Worm (Caenorhabditis elegans) whole organism, early embryonic: ENCODE measurements around the gene B0365.9.

Source experiments
- B0310.2 ChIP-seq: sonication (generic microtip); optimal IDR thresholded peaks from 2 replicates; lab custom pipeline; 2016; ENCODE audit warnings: mild to moderate bottlenecking, missing genetic modification characterization, missing compliant biosample characterization
- F13C5.2 ChIP-seq: sonication (generic microtip); optimal IDR thresholded peaks from 2 replicates; lab custom pipeline; 2017; ENCODE audit warnings: mild to moderate bottlenecking, missing genetic modification characterization, inconsistent platforms, missing compliant biosample characterization
- aly-1 ChIP-seq: sonication (generic microtip); optimal IDR thresholded peaks from 2 replicates; lab custom pipeline; 2016; ENCODE audit warnings: missing genetic modification characterization, missing compliant biosample characterization
- ama-1 ChIP-seq: fragments of 150-350 bp; optimal IDR thresholded peaks from 2 replicates; lab custom pipeline; 2014
- ceh-13 ChIP-seq: fragments of 200-800 bp; sonication (Bioruptor generic); optimal IDR thresholded peaks from 2 replicates; lab custom pipeline; 2018; ENCODE audit warnings: mild to moderate bottlenecking, missing genetic modification characterization, missing compliant biosample characterization
- ceh-36 ChIP-seq: sonication (generic microtip); optimal IDR thresholded peaks from 2 replicates; lab custom pipeline; 2016; ENCODE audit warnings: missing genetic modification characterization, inconsistent platforms, missing compliant biosample characterization
- ets-7 ChIP-seq: sonication (generic microtip); optimal IDR thresholded peaks from 2 replicates; lab custom pipeline; 2016; ENCODE audit warnings: missing genotype, missing genetic modification characterization, missing compliant biosample characterization
- flt-1 ChIP-seq: fragments of 200-800 bp; sonication (Bioruptor generic); IDR thresholded peaks from 2 replicates; pipeline ENCODE4 v1.3.6; 2022; ENCODE audit warnings: missing genetic modification characterization, missing compliant biosample characterization
- hmbx-1 ChIP-seq: sonication (generic microtip); optimal IDR thresholded peaks from 2 replicates; lab custom pipeline; 2016; ENCODE audit warnings: mild to moderate bottlenecking, missing genetic modification characterization, missing compliant biosample characterization
- hmg-4 ChIP-seq: fragments of 200-800 bp; sonication (Bioruptor generic); optimal IDR thresholded peaks from 2 replicates; lab custom pipeline; 2018; ENCODE audit warnings: mild to moderate bottlenecking, missing genetic modification characterization, missing compliant biosample characterization
- hnd-1 ChIP-seq: sonication (generic microtip); optimal IDR thresholded peaks from 2 replicates; lab custom pipeline; 2016; ENCODE audit warnings: missing genetic modification characterization, missing compliant biosample characterization
- pes-1 ChIP-seq: fragments of 200-800 bp; sonication (Bioruptor generic); IDR thresholded peaks from 2 replicates; pipeline ENCODE4 v1.3.6; 2022; ENCODE audit warnings: missing genetic modification reagents, missing genetic modification characterization, missing compliant biosample characterization
- scrt-1 ChIP-seq: fragments of 200-800 bp; sonication (Bioruptor generic); IDR thresholded peaks from 2 replicates; pipeline ENCODE4 v1.3.6; 2022; ENCODE audit warnings: missing genetic modification characterization, missing compliant biosample characterization
- sea-1 ChIP-seq: fragments of 200-800 bp; sonication (Bioruptor generic); conservative IDR thresholded peaks from 2 replicates; pipeline ENCODE4 v1.3.6; 2022; ENCODE audit warnings: missing genetic modification characterization, missing compliant biosample characterization
- tbx-11 ChIP-seq: fragments of 200-800 bp; sonication (Bioruptor generic); IDR thresholded peaks from 2 replicates; pipeline ENCODE4 v1.3.6; 2022; ENCODE audit warnings: missing genetic modification characterization, missing compliant biosample characterization
- tbx-37 ChIP-seq: fragments of 200-800 bp; sonication (Bioruptor generic); conservative IDR thresholded peaks from 2 replicates; pipeline ENCODE4 v1.3.6; 2022; ENCODE audit warnings: missing genetic modification reagents, missing genetic modification characterization, missing compliant biosample characterization
- tra-4 ChIP-seq: sonication (generic microtip); optimal IDR thresholded peaks from 2 replicates; lab custom pipeline; 2017; ENCODE audit warnings: missing genetic modification characterization, missing compliant biosample characterization

The B0365.9 gene

DNA sequence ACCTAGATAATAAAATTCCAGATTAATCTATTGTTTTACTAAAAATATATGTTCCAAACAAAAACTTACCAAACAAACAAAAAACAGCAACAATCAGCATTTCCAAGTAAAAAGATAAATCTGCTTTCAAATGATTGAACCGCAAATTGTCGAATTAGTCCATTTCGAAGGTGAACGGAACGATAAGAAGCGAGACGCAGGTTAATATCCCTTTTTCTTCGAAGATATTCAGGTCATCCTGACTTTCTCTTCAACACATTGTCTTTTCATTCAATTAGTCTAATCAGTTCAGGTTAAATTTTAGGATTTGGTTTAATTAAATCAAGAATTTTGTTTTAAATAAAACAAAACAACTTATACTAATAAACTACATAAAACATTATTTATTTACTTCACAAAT lies at the start of gene B0365.9:
Gene B0365.9 (minus strand): TSS at position 186 of the 400 bp plus-strand sequence.
- TF ChIP-seq F13C5.2 (no peak), ets-7 (tag; lab: Kevin White, UChicago) (no peak), tbx-11 (no peak), tra-4 (tag; lab: Kevin White, UChicago) (no peak), ceh-36 (tag; lab: Kevin White, UChicago) (no peak), scrt-1 (GFP tag; lab: Robert Waterston, UW) (no peak), ama-1 (lab: Kevin White, UChicago) (no peak), hmg-4 (GFP tag; lab: Kevin White, UChicago) (no peak), sea-1 (no peak), ceh-13 (no peak), hmbx-1 (tag; lab: Kevin White, UChicago) (no peak), flt-1 (no peak), tbx-37 (GFP tag; lab: Robert Waterston, UW) (no peak), B0310.2 (tag; lab: Kevin White, UChicago) (no peak), pes-1 (GFP tag; lab: Robert Waterston, UW) (no peak), hnd-1 (tag; lab: Kevin White, UChicago) (no peak), aly-1 (tag; lab: Kevin White, UChicago) (no peak)

- TF ChIP-seq B0310.2 (tag; lab: Kevin White, UChicago), result no peak
- TF ChIP-seq ets-7 (tag; lab: Kevin White, UChicago), result no peak
- no peak for TF ChIP-seq ceh-13
- no peak for TF ChIP-seq flt-1
- no peak for TF ChIP-seq ama-1 (lab: Kevin White, UChicago)
- no peak for TF ChIP-seq tbx-11
Measured at ce11 chrV:13181450-13181849, 48.1 kb upstream of the B0365.9 start.

- TF ChIP-seq ceh-36 (tag; lab: Kevin White, UChicago) (no peak), tbx-37 (GFP tag; lab: Robert Waterston, UW) (no peak), F13C5.2 (no peak), B0310.2 (tag; lab: Kevin White, UChicago) (no peak), sea-1 (no peak), tbx-11 (no peak), hnd-1 (tag; lab: Kevin White, UChicago) (no peak), flt-1 (no peak), ama-1 (lab: Kevin White, UChicago) (no peak), ceh-13 (no peak), aly-1 (tag; lab: Kevin White, UChicago) (no peak), tra-4 (tag; lab: Kevin White, UChicago) (no peak), scrt-1 (GFP tag; lab: Robert Waterston, UW) (no peak), hmbx-1 (tag; lab: Kevin White, UChicago) (no peak), hmg-4 (GFP tag; lab: Kevin White, UChicago) (no peak), pes-1 (GFP tag; lab: Robert Waterston, UW) (no peak), ets-7 (tag; lab: Kevin White, UChicago) (no peak)
Measured at ce11 chrV:13179986-13180591, 46.7 kb upstream of the B0365.9 start, which contains the start of gene cni-1. Gene cni-1, plus strand, starts transcription at chrV:13180330.

DNA sequence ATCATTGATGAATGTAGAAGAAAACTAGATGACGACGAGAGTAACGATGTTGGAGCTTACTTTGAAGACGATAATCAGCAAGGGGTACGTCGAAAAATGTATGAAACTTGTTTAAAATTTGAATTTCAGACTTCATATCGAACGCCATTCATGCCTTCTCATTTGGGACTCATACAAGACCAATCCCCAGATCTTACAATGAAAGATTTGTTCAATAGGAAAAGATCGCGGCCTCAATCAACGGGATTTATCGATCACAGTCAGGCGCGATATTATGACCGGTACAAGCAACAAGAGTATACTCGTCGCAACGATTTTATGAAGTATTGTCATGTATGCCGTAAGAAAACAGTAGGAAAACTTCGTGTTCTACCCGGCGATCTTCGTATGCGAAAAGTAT lies 43.4 kb upstream of the B0365.9 start:
- no peak for TF ChIP-seq aly-1 (tag; lab: Kevin White, UChicago)
- TF ChIP-seq F13C5.2, result no peak
- no peak for TF ChIP-seq sea-1
- no peak for TF ChIP-seq ama-1 (lab: Kevin White, UChicago)
- no peak for TF ChIP-seq hnd-1 (tag; lab: Kevin White, UChicago)
- TF ChIP-seq ceh-36 (tag; lab: Kevin White, UChicago), result no peak
- no peak for TF ChIP-seq tbx-37 (GFP tag; lab: Robert Waterston, UW)
- no peak for TF ChIP-seq hmg-4 (GFP tag; lab: Kevin White, UChicago)
- no peak for TF ChIP-seq B0310.2 (tag; lab: Kevin White, UChicago)
- no peak for TF ChIP-seq hmbx-1 (tag; lab: Kevin White, UChicago)
- TF ChIP-seq ets-7 (tag; lab: Kevin White, UChicago), result no peak
- TF ChIP-seq ceh-13, result no peak
- no peak for TF ChIP-seq pes-1 (GFP tag; lab: Robert Waterston, UW)

DNA sequence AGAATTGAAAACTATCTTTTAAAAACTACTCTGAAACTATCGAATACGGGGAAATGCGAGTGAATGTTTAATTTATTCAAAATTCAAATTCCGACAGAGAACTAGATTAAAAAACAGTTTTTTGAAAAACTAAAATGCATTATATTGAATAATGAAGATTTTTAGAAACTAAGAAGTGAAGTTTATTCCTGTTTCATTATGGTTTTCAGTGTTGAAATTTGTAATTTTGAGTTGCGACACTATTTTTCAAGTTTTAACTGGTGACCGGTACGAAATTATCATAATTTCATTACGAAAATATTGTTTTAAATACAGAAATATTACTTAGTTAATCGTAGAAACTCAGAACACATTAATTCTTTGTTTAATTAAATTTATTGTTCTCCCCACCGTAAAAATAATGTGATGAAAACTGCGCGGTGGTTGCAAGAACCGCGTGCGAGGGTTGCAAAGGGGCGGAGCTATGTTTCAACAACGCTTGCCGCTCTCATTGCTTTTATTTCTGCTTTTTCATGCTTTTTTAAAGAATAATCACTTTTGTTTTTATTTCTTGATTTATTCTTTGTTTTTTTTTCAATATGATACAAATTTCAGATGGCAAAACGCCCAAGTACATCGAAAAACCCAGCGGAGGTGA lies 42.9 kb upstream of the B0365.9 start, which contains the start of gene him-17:
Gene him-17 (plus strand): TSS at position 595 of the 637 bp plus-strand sequence.
- TF ChIP-seq hmbx-1 (tag; lab: Kevin White, UChicago), result peak; percentile 9
- TF ChIP-seq tbx-37 (GFP tag; lab: Robert Waterston, UW), result peak; percentile 53
- TF ChIP-seq B0310.2 (tag; lab: Kevin White, UChicago), result no peak
- TF ChIP-seq tra-4 (tag; lab: Kevin White, UChicago), result peak; percentile 57
- no peak for TF ChIP-seq aly-1 (tag; lab: Kevin White, UChicago)
- no peak for TF ChIP-seq ama-1 (lab: Kevin White, UChicago)
- no peak; the same call in 1 of the 2 replicates for TF ChIP-seq sea-1
- TF ChIP-seq hmg-4 (GFP tag; lab: Kevin White, UChicago), result peak; percentile 63
- TF ChIP-seq scrt-1 (GFP tag; lab: Robert Waterston, UW), result 0 out of 2 replicates have a peak, but pooled peaks have one; percentile 62
- no peak for TF ChIP-seq ets-7 (tag; lab: Kevin White, UChicago)
- 0 out of 2 replicates have a peak, but pooled peaks have one; percentile 13 for TF ChIP-seq flt-1
- TF ChIP-seq pes-1 (GFP tag; lab: Robert Waterston, UW), result peak; percentile 71
- TF ChIP-seq F13C5.2, result peak; percentile 88
- TF ChIP-seq hnd-1 (tag; lab: Kevin White, UChicago), result no peak
- peak; percentile 56 for TF ChIP-seq ceh-36 (tag; lab: Kevin White, UChicago)
- no peak for TF ChIP-seq ceh-13
- peak; percentile 60; the same call in 1 of the 2 replicates for TF ChIP-seq tbx-11

DNA sequence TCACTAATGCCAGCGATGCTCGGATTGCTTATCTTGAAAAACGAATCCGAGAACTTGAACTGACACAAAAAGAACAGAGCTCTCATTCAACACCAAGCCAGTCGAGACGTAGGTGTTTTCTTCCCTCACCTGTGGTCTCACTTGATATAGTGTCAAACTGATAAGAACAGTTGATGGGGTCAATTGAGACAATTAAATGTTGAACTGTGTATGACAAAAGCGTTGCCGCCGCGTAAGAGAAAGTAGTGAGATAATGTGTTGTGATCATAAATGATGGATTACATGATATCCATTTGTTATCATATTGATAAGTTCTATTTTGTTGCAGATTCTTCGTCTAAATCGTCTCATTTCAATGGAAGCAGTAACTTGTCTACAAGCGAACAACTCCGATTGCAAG lies 40.4 kb upstream of the B0365.9 start:
- TF ChIP-seq aly-1 (tag; lab: Kevin White, UChicago) (no peak), tra-4 (tag; lab: Kevin White, UChicago) (no peak), tbx-37 (GFP tag; lab: Robert Waterston, UW) (no peak), tbx-11 (no peak), ceh-36 (tag; lab: Kevin White, UChicago) (no peak), flt-1 (no peak), B0310.2 (tag; lab: Kevin White, UChicago) (no peak), pes-1 (GFP tag; lab: Robert Waterston, UW) (no peak)
